Worm (Caenorhabditis elegans): ENCODE measurements around the gene C34B4.5.
A peak's percentile ranks its signal among the peaks of the same experiment; 100 is the strongest.

The C34B4.5 gene

ce11 chrV:13083751-13084672, 11.7 kb upstream of the C34B4.5 start:
- no peak for TF ChIP-seq lsy-12 (tag; optimal IDR thresholded peaks at IDR 0.05)
- TF ChIP-seq snpc-4 (tag; optimal IDR thresholded peaks at IDR 0.05) = peak; percentile 3
- TF ChIP-seq ceh-9 (tag; optimal IDR thresholded peaks at IDR 0.05) = no peak
- TF ChIP-seq elt-2 (tag; optimal IDR thresholded peaks at IDR 0.05) = peak; percentile 32
- peak; percentile 35 for TF ChIP-seq lin-39 (tag; optimal IDR thresholded peaks at IDR 0.05)

ce11 chrV:13085227-13085640, 10.5 kb upstream of the C34B4.5 start:
- TF ChIP-seq zag-1 (tag; optimal IDR thresholded peaks at IDR 0.05) (no peak), fkh-10 (GFP tag; optimal IDR thresholded peaks at IDR 0.05) (no peak), pqm-1 (tag; optimal IDR thresholded peaks at IDR 0.05) (peak; percentile 65), nhr-67 (tag; optimal IDR thresholded peaks at IDR 0.05) (no peak), elt-2 (tag; optimal IDR thresholded peaks at IDR 0.05) (peak; percentile 88), nhr-23 (tag; optimal IDR thresholded peaks at IDR 0.05) (peak; percentile 43), lin-39 (tag; optimal IDR thresholded peaks at IDR 0.05) (no peak), lsy-12 (tag; optimal IDR thresholded peaks at IDR 0.05) (no peak), aly-2 (tag; optimal IDR thresholded peaks at IDR 0.05) (no peak), nhr-43 (tag; optimal IDR thresholded peaks at IDR 0.05; ENCODE audit: poor library complexity, severe bottlenecking) (no peak), nhr-76 (tag; optimal IDR thresholded peaks at IDR 0.05) (no peak), nhr-77 (tag; optimal IDR thresholded peaks at IDR 0.05) (no peak), mdl-1 (tag; optimal IDR thresholded peaks at IDR 0.05) (no peak), skn-1 (tag; optimal IDR thresholded peaks at IDR 0.05) (no peak), jun-1 (tag; optimal IDR thresholded peaks at IDR 0.05) (peak; percentile 36), unc-39 (tag; optimal IDR thresholded peaks at IDR 0.05) (no peak), nhr-12 (tag; optimal IDR thresholded peaks at IDR 0.05) (no peak), elt-3 (tag; optimal IDR thresholded peaks at IDR 0.05) (peak in 1 of 3 experiments; percentile 5)

- peak; percentile 77 for TF ChIP-seq nfya-1 (tag; optimal IDR thresholded peaks at IDR 0.05; ENCODE audit: insufficient read depth)
- TF ChIP-seq ztf-4 (tag; optimal IDR thresholded peaks at IDR 0.05) = no peak
- TF ChIP-seq mdl-1 (tag; optimal IDR thresholded peaks at IDR 0.05) = peak; percentile 25
- peak; percentile 93 for TF ChIP-seq unc-62 (GFP tag; optimal IDR thresholded peaks at IDR 0.05)
- TF ChIP-seq ceh-28 (tag; optimal IDR thresholded peaks at IDR 0.05) = peak; percentile 24
- TF ChIP-seq nhr-11 (tag; optimal IDR thresholded peaks at IDR 0.05) = no peak
- no peak for TF ChIP-seq nhr-67 (tag; optimal IDR thresholded peaks at IDR 0.05)
- TF ChIP-seq unc-39 (tag; optimal IDR thresholded peaks at IDR 0.05) = no peak
- no peak for TF ChIP-seq nhr-12 (tag; optimal IDR thresholded peaks at IDR 0.05)
- TF ChIP-seq daf-12 (tag; optimal IDR thresholded peaks at IDR 0.05) = no peak
- no peak for TF ChIP-seq fkh-10 (GFP tag; optimal IDR thresholded peaks at IDR 0.05)
- no peak for TF ChIP-seq sea-2 (GFP tag; optimal IDR thresholded peaks at IDR 0.05)
- TF ChIP-seq zag-1 (tag; optimal IDR thresholded peaks at IDR 0.05) = no peak
- TF ChIP-seq fos-1 (tag; optimal IDR thresholded peaks at IDR 0.05) = no peak
- TF ChIP-seq nhr-77 (tag; optimal IDR thresholded peaks at IDR 0.05) = no peak
- TF ChIP-seq egl-27 (tag; optimal IDR thresholded peaks at IDR 0.05) = no peak
- TF ChIP-seq ama-1 (optimal IDR thresholded peaks at IDR 0.05) = peak; percentile 75
- TF ChIP-seq ceh-9 (tag; optimal IDR thresholded peaks at IDR 0.05) = no peak
- TF ChIP-seq nhr-43 (tag; optimal IDR thresholded peaks at IDR 0.05; ENCODE audit: poor library complexity, severe bottlenecking) = peak; percentile 46
- TF ChIP-seq elt-2 (tag; optimal IDR thresholded peaks at IDR 0.05) = peak; percentile 67
- peak; percentile 61 for TF ChIP-seq snpc-4 (tag; optimal IDR thresholded peaks at IDR 0.05)
- peak; percentile 2 for TF ChIP-seq ceh-82 (tag; optimal IDR thresholded peaks at IDR 0.05)
- peak; percentile 48 for TF ChIP-seq lin-15B (tag; optimal IDR thresholded peaks at IDR 0.05)
- TF ChIP-seq elt-3 (tag; optimal IDR thresholded peaks at IDR 0.05) = no peak
- peak; percentile 26 for TF ChIP-seq lsy-12 (tag; optimal IDR thresholded peaks at IDR 0.05)
- TF ChIP-seq egl-5 (tag; optimal IDR thresholded peaks at IDR 0.05) = peak; percentile 3
- TF ChIP-seq fkh-2 (tag; optimal IDR thresholded peaks at IDR 0.05) = no peak
- peak; percentile 37 for TF ChIP-seq pqm-1 (tag; optimal IDR thresholded peaks at IDR 0.05)
- peak; percentile 23 for TF ChIP-seq tbx-2 (tag; optimal IDR thresholded peaks at IDR 0.05)
- no peak for TF ChIP-seq jun-1 (tag; optimal IDR thresholded peaks at IDR 0.05)
- TF ChIP-seq ceh-16 (tag; optimal IDR thresholded peaks at IDR 0.05) = no peak
- peak; percentile 29 for TF ChIP-seq nhr-25 (tag; optimal IDR thresholded peaks at IDR 0.05)
- TF ChIP-seq mml-1 (tag; optimal IDR thresholded peaks at IDR 0.05) = no peak
- no peak for TF ChIP-seq aly-2 (tag; optimal IDR thresholded peaks at IDR 0.05)
- TF ChIP-seq elt-1 (tag; optimal IDR thresholded peaks at IDR 0.05) = peak; percentile 4
- TF ChIP-seq nhr-76 (tag; optimal IDR thresholded peaks at IDR 0.05) = no peak
- peak; percentile 71 for TF ChIP-seq pha-4 (tag; optimal IDR thresholded peaks at IDR 0.05)
- peak; percentile 4 for TF ChIP-seq skn-1 (tag; optimal IDR thresholded peaks at IDR 0.05)
- TF ChIP-seq ztf-11 (tag; optimal IDR thresholded peaks at IDR 0.05) = no peak
- TF ChIP-seq eor-1 (tag; optimal IDR thresholded peaks at IDR 0.05) = no peak
- TF ChIP-seq lin-39 (tag; optimal IDR thresholded peaks at IDR 0.05) = peak; percentile 87
- TF ChIP-seq R02D3.7 (tag; optimal IDR thresholded peaks at IDR 0.05) = peak; percentile 48
Measured at ce11 chrV:13085917-13086552, 9.7 kb upstream of the C34B4.5 start.
